Worm (Caenorhabditis elegans): ENCODE results near the gene ksr-1.

ce11 chrX:8257687-8258086 lies 17.3 kb upstream of the ksr-1 start:
- TF ChIP-seq F13C5.2 (tag; optimal IDR thresholded peaks at IDR 0.05) (no peak), hmg-4 (GFP tag; optimal IDR thresholded peaks at IDR 0.05) (no peak), ama-1 (optimal IDR thresholded peaks at IDR 0.05) (no peak)

All from whole organism, early embryonic.